Worm (Caenorhabditis elegans) whole organism, L3 larva: ENCODE results near the gene ZK688.7.

Source experiments
- ama-1 ChIP-seq: fragments of 150-350 bp; optimal IDR thresholded peaks from 2 replicates; lab custom pipeline; 2018
- ceh-28 ChIP-seq: fragments of 150-350 bp; optimal IDR thresholded peaks from 2 replicates; lab custom pipeline; 2014; ENCODE audit warnings: missing biosample characterization, missing genetic modification reagents, missing genetic modification characterization
- egl-5 ChIP-seq: fragments of 150-350 bp; optimal IDR thresholded peaks from 2 replicates; lab custom pipeline; 2017; ENCODE audit warnings: missing biosample characterization, missing genetic modification reagents, missing genetic modification characterization, inconsistent platforms
- fkh-10 ChIP-seq: sonication (generic microtip); optimal IDR thresholded peaks from 2 replicates; lab custom pipeline; 2017; ENCODE audit warnings: missing biosample characterization, missing genetic modification reagents, missing genetic modification characterization
- nfya-1 ChIP-seq: sonication (generic microtip); optimal IDR thresholded peaks from 2 replicates; lab custom pipeline; 2017; ENCODE audit warnings: missing genetic modification characterization, mild to moderate bottlenecking, missing compliant biosample characterization, antibody characterized with exemption, moderate library complexity; ENCODE audit not compliant: insufficient read depth
- nhr-11 ChIP-seq: fragments of 150-350 bp; optimal IDR thresholded peaks from 2 replicates; lab custom pipeline; 2014; ENCODE audit warnings: missing biosample characterization, missing genetic modification characterization
- nhr-237 ChIP-seq: fragments of 150-350 bp; optimal IDR thresholded peaks from 2 replicates; lab custom pipeline; 2014; ENCODE audit warnings: missing biosample characterization, missing genetic modification characterization
- nhr-76 ChIP-seq: fragments of 150-350 bp; sonication (generic microtip); optimal IDR thresholded peaks from 5 replicates; lab custom pipeline; 2014; ENCODE audit warnings: missing biosample characterization, missing genetic modification characterization
- nhr-77 ChIP-seq: fragments of 150-350 bp; optimal IDR thresholded peaks from 2 replicates; lab custom pipeline; 2014; ENCODE audit warnings: missing biosample characterization, missing genetic modification characterization
- tbx-2 ChIP-seq: sonication (generic microtip); optimal IDR thresholded peaks from 2 replicates; lab custom pipeline; 2016; ENCODE audit warnings: mild to moderate bottlenecking, missing genetic modification characterization, missing compliant biosample characterization
- unc-62 ChIP-seq: fragments of 150-350 bp; sonication (generic microtip); optimal IDR thresholded peaks from 4 replicates; lab custom pipeline; 2014; ENCODE audit warnings: missing biosample characterization, missing genetic modification reagents, missing genetic modification characterization

DNA sequence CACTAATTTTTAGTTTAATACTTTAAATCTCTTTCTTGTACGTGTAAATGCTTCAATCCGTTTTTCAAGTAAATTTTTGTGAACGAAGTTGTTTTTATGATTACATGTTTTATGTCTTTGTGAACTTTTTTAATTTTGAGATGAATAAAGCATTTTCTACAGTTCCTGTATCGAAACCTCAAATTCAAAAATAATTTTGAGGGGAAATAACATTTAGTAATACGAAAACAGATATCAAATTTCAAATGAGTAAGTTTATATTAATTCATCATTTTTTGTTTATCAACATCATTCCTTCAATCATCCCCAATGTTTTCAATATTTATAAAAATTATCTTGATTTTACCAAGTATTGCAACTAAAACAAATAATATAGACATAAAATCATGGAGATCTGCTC, 26.1 kb upstream of the ZK688.7 start, which contains the start of gene C29E4.10:
- no peak for TF ChIP-seq nhr-237 (tag; lab: Kevin White, UChicago)
- no peak for TF ChIP-seq nhr-11 (tag; lab: Kevin White, UChicago)
- TF ChIP-seq ceh-28 (tag; lab: Kevin White, UChicago) = no peak
- TF ChIP-seq nhr-77 (tag; lab: Kevin White, UChicago) = no peak
- no peak for TF ChIP-seq ama-1 (lab: Kevin White, UChicago)
- TF ChIP-seq nhr-76 = no peak
- TF ChIP-seq nfya-1 (tag; lab: Kevin White, UChicago) = no peak
- TF ChIP-seq egl-5 (tag; lab: Kevin White, UChicago) = no peak
- no peak for TF ChIP-seq unc-62 (GFP tag; lab: Kevin White, UChicago)
- no peak for TF ChIP-seq tbx-2 (tag; lab: Kevin White, UChicago)
- TF ChIP-seq fkh-10 (GFP tag; lab: Kevin White, UChicago) = no peak
